Worm (Caenorhabditis elegans) whole organism, young adult: ENCODE data around the gene glb-10.

Experiments
- C06A6.2 ChIP-seq: fragments of 200-800 bp; sonication (Bioruptor generic); conservative IDR thresholded peaks from 2 replicates; pipeline ENCODE4 v1.3.6; 2022; ENCODE audit warnings: missing genetic modification characterization, missing compliant biosample characterization
- F22D6.2 ChIP-seq: sonication (generic microtip); optimal IDR thresholded peaks from 2 replicates; lab custom pipeline; 2016; ENCODE audit warnings: mild to moderate bottlenecking, missing genetic modification characterization, missing compliant biosample characterization
- F49E8.2 ChIP-seq: sonication (generic microtip); optimal IDR thresholded peaks from 3 replicates; lab custom pipeline; 2017; ENCODE audit warnings: missing genetic modification characterization, mild to moderate bottlenecking, missing compliant biosample characterization, antibody characterized with exemption, moderate library complexity; ENCODE audit not compliant: insufficient read depth
- K11D2.4 ChIP-seq: fragments of 200-800 bp; sonication (Bioruptor generic); IDR thresholded peaks from 2 replicates; pipeline ENCODE4 v1.3.6; 2022; ENCODE audit warnings: missing genetic modification reagents, missing genetic modification characterization, missing compliant biosample characterization
- Y95B8A.8 ChIP-seq: fragments of 200-800 bp; sonication (Bioruptor generic); IDR thresholded peaks from 2 replicates; pipeline ENCODE4 v1.3.6; 2022; ENCODE audit warnings: missing genetic modification reagents, missing genetic modification characterization, missing compliant biosample characterization
- ama-1 ChIP-seq, 3 experiments: fragments of 150-350 bp in 1 of 3; sonication (generic microtip) in 2 of 3; optimal IDR thresholded peaks; 2 replicates each; lab custom pipeline; 2014 to 2018; ENCODE audit warnings: missing biosample characterization in 2 of 3, missing genetic modification characterization in 2 of 3, missing genetic modification reagents in 2 of 3
- attf-3 ChIP-seq: fragments of 200-800 bp; sonication (Bioruptor generic); conservative IDR thresholded peaks from 2 replicates; pipeline ENCODE4 v1.3.6; 2022; ENCODE audit warnings: missing genetic modification reagents, missing genetic modification characterization, missing compliant biosample characterization
- ceh-40 ChIP-seq: fragments of 200-800 bp; sonication (Bioruptor generic); IDR thresholded peaks from 2 replicates; pipeline ENCODE4 v1.3.6; 2022; ENCODE audit warnings: missing genetic modification characterization, missing compliant biosample characterization
- ceh-58 ChIP-seq: fragments of 200-800 bp; sonication (Bioruptor generic); IDR thresholded peaks from 2 replicates; pipeline ENCODE4 v1.3.6; 2022; ENCODE audit warnings: missing genetic modification characterization, missing compliant biosample characterization
- efl-1 ChIP-seq: fragments of 150-350 bp; optimal IDR thresholded peaks from 2 replicates; lab custom pipeline; 2014; ENCODE audit warnings: missing biosample characterization, missing genetic modification reagents, missing genetic modification characterization
- hrde-1 ChIP-seq: sonication (generic microtip); optimal IDR thresholded peaks from 2 replicates; lab custom pipeline; 2016; ENCODE audit warnings: missing genetic modification characterization, mild to moderate bottlenecking, missing compliant biosample characterization, moderate library complexity, missing genotype, missing genetic modification reagents, borderline replicate concordance
- let-607 ChIP-seq, 2 experiments: fragments of 200-800 bp in 1 of 2; sonication (Bioruptor generic) in 1 of 2; sonication (generic microtip) in 1 of 2; optimal IDR thresholded peaks; 2 replicates each; lab custom pipeline; 2016 to 2018; ENCODE audit warnings: mild to moderate bottlenecking in 2 of 2, missing compliant biosample characterization in 2 of 2, missing genetic modification characterization in 2 of 2, moderate library complexity in 2 of 2, missing genotype in 1 of 2
- lin-35 ChIP-seq, 3 experiments: fragments of 150-350 bp in 2 of 3; sonication (generic microtip) in 1 of 3; optimal IDR thresholded peaks; 2 replicates each; lab custom pipeline; 2014 to 2018; ENCODE audit warnings: missing biosample characterization in 3 of 3, missing genetic modification characterization in 3 of 3, missing genetic modification reagents in 3 of 3
- lin-54 ChIP-seq: fragments of 200-800 bp; sonication (Bioruptor generic); optimal IDR thresholded peaks from 2 replicates; lab custom pipeline; 2018; ENCODE audit warnings: mild to moderate bottlenecking, missing genetic modification characterization, missing compliant biosample characterization
- madf-3 ChIP-seq: fragments of 200-800 bp; sonication (Bioruptor generic); IDR thresholded peaks from 2 replicates; pipeline ENCODE4 v1.3.6; 2022; ENCODE audit warnings: missing genetic modification reagents, missing genetic modification characterization, missing compliant biosample characterization
- mes-4 ChIP-seq: sonication (generic microtip); optimal IDR thresholded peaks from 2 replicates; lab custom pipeline; 2016; ENCODE audit warnings: missing genotype, missing genetic modification characterization, missing compliant biosample characterization
- nfya-1 ChIP-seq: sonication (generic microtip); optimal IDR thresholded peaks from 2 replicates; lab custom pipeline; 2017; ENCODE audit warnings: antibody characterized with exemption, missing compliant biosample characterization, missing genetic modification characterization, borderline replicate concordance; ENCODE audit not compliant: insufficient read depth
- nfya-2 ChIP-seq: fragments of 200-800 bp; sonication (Bioruptor generic); IDR thresholded peaks from 2 replicates; pipeline ENCODE4 v1.3.6; 2022; ENCODE audit warnings: missing genetic modification reagents, missing genetic modification characterization, missing compliant biosample characterization
- nfyb-1 ChIP-seq: fragments of 200-800 bp; sonication (Bioruptor generic); IDR thresholded peaks from 2 replicates; pipeline ENCODE4 v1.3.6; 2022; ENCODE audit warnings: missing genetic modification reagents, missing genetic modification characterization, missing compliant biosample characterization
- nhr-120 ChIP-seq: fragments of 200-800 bp; sonication (Bioruptor generic); IDR thresholded peaks from 2 replicates; pipeline ENCODE4 v1.3.6; 2022; ENCODE audit warnings: missing genetic modification characterization, missing compliant biosample characterization
- nhr-80 ChIP-seq: sonication (generic microtip); optimal IDR thresholded peaks from 2 replicates; lab custom pipeline; 2016; ENCODE audit warnings: missing genetic modification characterization, missing compliant biosample characterization
- rec-8 ChIP-seq, 2 experiments: sonication (generic microtip); optimal IDR thresholded peaks; 2 replicates each; lab custom pipeline; 2016; ENCODE audit warnings: mild to moderate bottlenecking in 2 of 2, missing genetic modification characterization in 2 of 2, missing genetic modification reagents in 2 of 2, missing genotype in 2 of 2, missing biosample characterization in 1 of 2, missing compliant biosample characterization in 1 of 2, moderate library complexity in 1 of 2
- repo-1 ChIP-seq: sonication (generic microtip); optimal IDR thresholded peaks from 2 replicates; lab custom pipeline; 2017; ENCODE audit warnings: mild to moderate bottlenecking, missing genetic modification characterization, missing compliant biosample characterization
- sea-2 ChIP-seq: fragments of 200-800 bp; sonication (Bioruptor generic); IDR thresholded peaks from 2 replicates; pipeline ENCODE4 v1.3.6; 2022; ENCODE audit warnings: missing genetic modification characterization, missing compliant biosample characterization
- snpc-1.1 ChIP-seq: sonication (generic microtip); optimal IDR thresholded peaks from 2 replicates; lab custom pipeline; 2017; ENCODE audit warnings: missing genetic modification characterization, mild to moderate bottlenecking, missing compliant biosample characterization, antibody characterized with exemption, moderate library complexity, missing genotype, missing genetic modification reagents; ENCODE audit not compliant: insufficient read depth
- snpc-1.3 ChIP-seq: sonication (generic microtip); optimal IDR thresholded peaks from 2 replicates; lab custom pipeline; 2017; ENCODE audit warnings: missing genetic modification characterization, mild to moderate bottlenecking, missing compliant biosample characterization, antibody characterized with exemption, moderate library complexity, missing genotype, missing genetic modification reagents; ENCODE audit not compliant: insufficient read depth
- snpc-3.4 ChIP-seq: sonication (generic microtip); optimal IDR thresholded peaks from 2 replicates; lab custom pipeline; 2017; ENCODE audit warnings: missing genetic modification characterization, mild to moderate bottlenecking, missing compliant biosample characterization, antibody characterized with exemption, moderate library complexity, missing genotype, missing genetic modification reagents
- somi-1 ChIP-seq: fragments of 200-800 bp; sonication (Bioruptor generic); optimal IDR thresholded peaks from 2 replicates; lab custom pipeline; 2018; ENCODE audit warnings: mild to moderate bottlenecking, missing genetic modification characterization, missing compliant biosample characterization
- sptf-2 ChIP-seq: fragments of 200-800 bp; sonication (Bioruptor generic); optimal IDR thresholded peaks from 2 replicates; lab custom pipeline; 2018; ENCODE audit warnings: mild to moderate bottlenecking, missing genetic modification characterization, missing compliant biosample characterization
- tlf-1 ChIP-seq: fragments of 200-800 bp; sonication (Bioruptor generic); optimal IDR thresholded peaks from 2 replicates; lab custom pipeline; 2018; ENCODE audit warnings: mild to moderate bottlenecking, missing genetic modification characterization, missing compliant biosample characterization
- zim-3 ChIP-seq: sonication (generic microtip); optimal IDR thresholded peaks from 2 replicates; lab custom pipeline; 2017; ENCODE audit warnings: mild to moderate bottlenecking, missing genetic modification characterization, moderate library complexity, missing compliant biosample characterization
- ztf-25 ChIP-seq: fragments of 200-800 bp; sonication (Bioruptor generic); IDR thresholded peaks from 2 replicates; pipeline ENCODE4 v1.3.6; 2022; ENCODE audit warnings: missing genetic modification reagents, missing genetic modification characterization, missing compliant biosample characterization
- ztf-28 ChIP-seq: fragments of 200-800 bp; sonication (Bioruptor generic); IDR thresholded peaks from 2 replicates; pipeline ENCODE4 v1.3.6; 2022; ENCODE audit warnings: missing genetic modification reagents, missing genetic modification characterization, missing compliant biosample characterization
- ztf-6 ChIP-seq: fragments of 200-800 bp; sonication (Bioruptor generic); IDR thresholded peaks from 2 replicates; pipeline ENCODE4 v1.3.6; 2022; ENCODE audit warnings: missing genetic modification reagents, missing genetic modification characterization, missing compliant biosample characterization

glb-10 gene

ce11 chrII:6346551-6347079 is 37.5 kb upstream of the glb-10 start (continued):
- TF ChIP-seq somi-1 (GFP tag; lab: Kevin White, UChicago) (peak; percentile 71), nfya-2 (GFP tag; lab: Robert Waterston, UW) (peak; percentile 81; the same call in 1 of the 2 replicates), ceh-40 (no peak), snpc-3.4 (tag; lab: Kevin White, UChicago) (no peak), let-607 (tag; optimal IDR thresholded peaks at IDR 0.05; lab: Kevin White, UChicago) (peak in 1 of 2 experiments; percentile 10), ztf-28 (GFP tag; lab: Robert Waterston, UW) (no peak), rec-8 (tag; optimal IDR thresholded peaks at IDR 0.05; lab: Kevin White, UChicago) (peak in 1 of 2 experiments; percentile 10), nfyb-1 (peak; percentile 95), F22D6.2 (tag; lab: Kevin White, UChicago) (peak; percentile 39), lin-54 (peak; percentile 57), repo-1 (tag; lab: Kevin White, UChicago) (peak; percentile 97), madf-3 (GFP tag; lab: Robert Waterston, UW) (0 out of 2 replicates have a peak, but pooled peaks have one; percentile 38), nhr-120 (GFP tag; lab: Robert Waterston, UW) (no peak), sea-2 (GFP tag; lab: Robert Waterston, UW) (no peak), ceh-58 (GFP tag; lab: Robert Waterston, UW) (0 out of 2 replicates have a peak, but pooled peaks have one; percentile 21), lin-35 (GFP tag; optimal IDR thresholded peaks at IDR 0.05; lab: Kevin White, UChicago) (peak in 1 of 3 experiments; percentile 60), K11D2.4 (GFP tag; lab: Robert Waterston, UW) (peak; percentile 93), sptf-2 (GFP tag; lab: Kevin White, UChicago) (no peak), hrde-1 (tag; lab: Kevin White, UChicago) (peak; percentile 50), ama-1 (optimal IDR thresholded peaks at IDR 0.05; lab: Kevin White, UChicago) (peak; percentile 96), ama-1 (GFP tag; optimal IDR thresholded peaks at IDR 0.05; lab: Kevin White, UChicago) (peak in 1 of 2 experiments; percentile 49), nhr-80 (tag; lab: Kevin White, UChicago) (peak; percentile 32), mes-4 (tag; lab: Kevin White, UChicago) (no peak), snpc-1.3 (tag; lab: Kevin White, UChicago) (no peak), tlf-1 (peak; percentile 82), ztf-6 (GFP tag; lab: Robert Waterston, UW) (no peak), ztf-25 (GFP tag; lab: Robert Waterston, UW) (peak; percentile 30; the same call in 1 of the 2 replicates), C06A6.2 (GFP tag; lab: Robert Waterston, UW) (peak; percentile 67), F49E8.2 (tag; lab: Kevin White, UChicago) (no peak), Y95B8A.8 (GFP tag; lab: Robert Waterston, UW) (peak; percentile 60; the same call in 1 of the 2 replicates), snpc-1.1 (tag; lab: Kevin White, UChicago) (no peak)

- no peak for TF ChIP-seq sptf-2 (GFP tag; lab: Kevin White, UChicago)
- TF ChIP-seq ztf-28 (GFP tag; lab: Robert Waterston, UW): no peak
- no peak for TF ChIP-seq zim-3
- TF ChIP-seq attf-3 (GFP tag; lab: Robert Waterston, UW): no peak
- no peak for TF ChIP-seq efl-1
- no peak for TF ChIP-seq ztf-6 (GFP tag; lab: Robert Waterston, UW)
- no peak for TF ChIP-seq nfya-1 (tag; lab: Kevin White, UChicago)
Observed at ce11 chrII:6345195-6346158, 36.4 kb upstream of the glb-10 start, which contains the start of gene C32D5.8. Gene C32D5.8 (minus strand): TSS chrII:6345964.
